Fruit fly (Drosophila melanogaster) whole organism, wandering third instar larva: ENCODE results near the gene comm.

Source experiments
- Abd-B ChIP-seq: fragments of >200 bp; optimal IDR thresholded peaks from 2 replicates; lab custom pipeline; 2017; ENCODE audit warnings: missing biosample characterization, missing genetic modification characterization
- Dfd ChIP-seq: fragments of >200 bp; optimal IDR thresholded peaks from 2 replicates; lab custom pipeline; 2017; ENCODE audit warnings: missing biosample characterization, missing genetic modification characterization
- Hr78 ChIP-seq: fragments of >200 bp; optimal IDR thresholded peaks from 2 replicates; lab custom pipeline; 2017; ENCODE audit warnings: missing biosample characterization, missing genetic modification characterization
- Mio ChIP-seq: sonication (Bioruptor generic); optimal IDR thresholded peaks from 2 replicates; lab custom pipeline; 2016; ENCODE audit warnings: missing biosample characterization, missing genetic modification characterization
- Myc ChIP-seq: fragments of >200 bp; optimal IDR thresholded peaks from 2 replicates; lab custom pipeline; 2017
- Sp1 ChIP-seq: fragments of 200-800 bp; sonication (Bioruptor generic); optimal IDR thresholded peaks from 3 replicates; lab custom pipeline; 2019; ENCODE audit warnings: missing biosample characterization, mild to moderate bottlenecking, missing genetic modification characterization, moderate library complexity
- dmrt93B ChIP-seq: fragments of 200-800 bp; sonication (Bioruptor generic); optimal IDR thresholded peaks from 2 replicates; lab custom pipeline; 2018; ENCODE audit warnings: missing biosample characterization, mild to moderate bottlenecking, missing genetic modification characterization
- dsf ChIP-seq: sonication (Bioruptor generic); optimal IDR thresholded peaks from 2 replicates; lab custom pipeline; 2016; ENCODE audit warnings: missing biosample characterization, missing genetic modification characterization, borderline replicate concordance
- h ChIP-seq: fragments of 200-800 bp; sonication (Bioruptor generic); optimal IDR thresholded peaks from 3 replicates; lab custom pipeline; 2016; ENCODE audit warnings: missing biosample characterization, mild to moderate bottlenecking, missing genetic modification characterization
- pan ChIP-seq: fragments of >200 bp; optimal IDR thresholded peaks from 2 replicates; lab custom pipeline; 2017
- psq ChIP-seq: fragments of 200-800 bp; sonication (Bioruptor generic); optimal IDR thresholded peaks from 3 replicates; lab custom pipeline; 2017; ENCODE audit warnings: missing biosample characterization, mild to moderate bottlenecking, missing genetic modification characterization, moderate library complexity
- sv ChIP-seq: fragments of 200-800 bp; sonication (Bioruptor generic); optimal IDR thresholded peaks from 3 replicates; lab custom pipeline; 2016; ENCODE audit warnings: missing biosample characterization, missing genetic modification characterization
- tai ChIP-seq: sonication (Bioruptor generic); optimal IDR thresholded peaks from 2 replicates; lab custom pipeline; 2016; ENCODE audit warnings: missing biosample characterization, missing genetic modification characterization
- usp ChIP-seq: fragments of >200 bp; optimal IDR thresholded peaks from 2 replicates; lab custom pipeline; 2017; ENCODE audit warnings: missing biosample characterization, missing genetic modification characterization

- TF ChIP-seq sv (GFP tag; lab: Kevin White, UChicago), result no peak
- TF ChIP-seq usp (GFP tag; lab: Kevin White, UChicago), result no peak
- no peak for TF ChIP-seq h
- TF ChIP-seq Dfd (GFP tag; lab: Kevin White, UChicago), result no peak
- no peak for TF ChIP-seq tai (GFP tag; lab: Kevin White, UChicago)
- no peak for TF ChIP-seq psq (GFP tag; lab: Kevin White, UChicago)
- no peak for TF ChIP-seq pan (lab: Kevin White, UChicago)
- no peak for TF ChIP-seq Mio
- TF ChIP-seq Abd-B, result no peak
- no peak for TF ChIP-seq Hr78 (GFP tag; lab: Kevin White, UChicago)
- TF ChIP-seq dmrt93B (GFP tag; lab: Kevin White, UChicago), result no peak
- TF ChIP-seq dsf (GFP tag; lab: Kevin White, UChicago), result no peak
- TF ChIP-seq Sp1, result no peak
- TF ChIP-seq Myc (lab: Kevin White, UChicago), result no peak
Observed at dm6 chr3L:15731832-15732506, 3.7 kb upstream of the comm start.
